Fruit fly (Drosophila melanogaster) whole organism, embryonic: ENCODE results near the gene CG5986.

Source experiments
- Blimp-1 ChIP-seq: fragments of 200-800 bp; sonication (Bioruptor generic); optimal IDR thresholded peaks from 3 replicates; lab custom pipeline; 2018; ENCODE audit warnings: missing biosample characterization, missing genetic modification characterization, mild to moderate bottlenecking, moderate library complexity, missing genetic modification reagents
- CG11723 ChIP-seq: fragments of 200-800 bp; sonication (Bioruptor generic); optimal IDR thresholded peaks from 2 replicates; lab custom pipeline; 2017; ENCODE audit warnings: missing biosample characterization, mild to moderate bottlenecking, missing genetic modification characterization
- CG13296 ChIP-seq: fragments of 200-800 bp; sonication (Bioruptor generic); optimal IDR thresholded peaks from 3 replicates; lab custom pipeline; 2018; ENCODE audit warnings: missing biosample characterization, mild to moderate bottlenecking, missing genetic modification characterization
- CG15269 ChIP-seq: fragments of 200-800 bp; sonication (Bioruptor generic); optimal IDR thresholded peaks from 2 replicates; lab custom pipeline; 2018; ENCODE audit warnings: missing biosample characterization, mild to moderate bottlenecking, missing genetic modification characterization, moderate library complexity
- CG16863 ChIP-seq: fragments of 200-800 bp; sonication (Bioruptor generic); optimal IDR thresholded peaks from 3 replicates; lab custom pipeline; 2016; ENCODE audit warnings: missing biosample characterization, missing genetic modification characterization
- CG17568 ChIP-seq: fragments of 200-800 bp; sonication (Bioruptor generic); optimal IDR thresholded peaks from 2 replicates; lab custom pipeline; 2018; ENCODE audit warnings: missing biosample characterization, mild to moderate bottlenecking, missing genetic modification characterization, moderate library complexity
- CG17829 ChIP-seq: fragments of 200-800 bp; optimal IDR thresholded peaks from 2 replicates; lab custom pipeline; 2019; ENCODE audit warnings: missing biosample characterization, mild to moderate bottlenecking, missing genetic modification characterization, moderate library complexity
- CG17912 ChIP-seq: fragments of 200-800 bp; sonication (Bioruptor generic); optimal IDR thresholded peaks from 2 replicates; lab custom pipeline; 2018; ENCODE audit warnings: missing biosample characterization, mild to moderate bottlenecking, missing genetic modification characterization
- CG1832 ChIP-seq: fragments of 200-800 bp; sonication (Bioruptor generic); optimal IDR thresholded peaks from 2 replicates; lab custom pipeline; 2017; ENCODE audit warnings: missing biosample characterization, mild to moderate bottlenecking, missing genetic modification characterization, inconsistent platforms
- CG2202 ChIP-seq: fragments of 200-800 bp; sonication (Bioruptor generic); optimal IDR thresholded peaks from 2 replicates; lab custom pipeline; 2018; ENCODE audit warnings: missing biosample characterization, mild to moderate bottlenecking, missing genetic modification characterization
- CG30403 ChIP-seq: fragments of 200-800 bp; sonication (Bioruptor generic); optimal IDR thresholded peaks from 3 replicates; lab custom pipeline; 2016; ENCODE audit warnings: missing biosample characterization, missing genetic modification characterization
- CG34376 ChIP-seq: fragments of 200-800 bp; sonication (Bioruptor generic); optimal IDR thresholded peaks from 2 replicates; lab custom pipeline; 2018; ENCODE audit warnings: missing biosample characterization, mild to moderate bottlenecking, missing genetic modification characterization
- CG8089 ChIP-seq: fragments of 200-800 bp; sonication (Bioruptor generic); optimal IDR thresholded peaks from 3 replicates; lab custom pipeline; 2016; ENCODE audit warnings: missing biosample characterization, missing genetic modification characterization
- CG8290 ChIP-seq, 3 experiments: fragments of 200-800 bp; sonication (Bioruptor generic); optimal IDR thresholded peaks; 2 replicates each; lab custom pipeline; 2016 to 2019; ENCODE audit warnings: missing biosample characterization in 3 of 3, missing genetic modification characterization in 3 of 3, mild to moderate bottlenecking in 2 of 3, moderate library complexity in 1 of 3
- CG8924 ChIP-seq: fragments of 200-800 bp; optimal IDR thresholded peaks from 3 replicates; lab custom pipeline; 2019; ENCODE audit warnings: missing biosample characterization, mild to moderate bottlenecking, missing genetic modification characterization, moderate library complexity
- CHES-1-like ChIP-seq: fragments of 200-800 bp; sonication (Bioruptor generic); optimal IDR thresholded peaks from 2 replicates; lab custom pipeline; 2016; ENCODE audit warnings: missing biosample characterization, missing genetic modification characterization
- CTCF ChIP-seq: fragments of 200-800 bp; sonication (Bioruptor generic); optimal IDR thresholded peaks from 2 replicates; lab custom pipeline; 2017; ENCODE audit warnings: missing biosample characterization, mild to moderate bottlenecking, missing genetic modification characterization, moderate library complexity
- Deaf1 ChIP-seq: fragments of 200-800 bp; optimal IDR thresholded peaks from 3 replicates; lab custom pipeline; 2019; ENCODE audit warnings: missing biosample characterization, mild to moderate bottlenecking, missing genetic modification characterization, moderate library complexity
- Dip3 ChIP-seq: fragments of 200-800 bp; sonication (Bioruptor generic); optimal IDR thresholded peaks from 3 replicates; lab custom pipeline; 2016; ENCODE audit warnings: missing biosample characterization, missing genetic modification characterization
- Dll ChIP-seq: fragments of 200-800 bp; sonication (Bioruptor generic); IDR thresholded peaks from 4 replicates; pipeline ENCODE4 v1.3.6; 2022; ENCODE audit warnings: missing biosample characterization, missing genetic modification characterization; ENCODE audit not compliant: partially characterized antibody
- Dp ChIP-seq: fragments of 200-800 bp; sonication (Bioruptor generic); optimal IDR thresholded peaks from 2 replicates; lab custom pipeline; 2018; ENCODE audit warnings: missing biosample characterization, mild to moderate bottlenecking, missing genetic modification characterization, moderate library complexity
- Dref ChIP-seq: fragments of 200-800 bp; sonication (Bioruptor generic); IDR thresholded peaks from 2 replicates; pipeline ENCODE4 v1.3.6; 2022; ENCODE audit warnings: missing biosample characterization, missing genetic modification characterization
- Eip74EF ChIP-seq, 2 experiments: fragments of 200-800 bp in 1 of 2; fragments of >200 bp in 1 of 2; sonication (Bioruptor generic) in 1 of 2; optimal IDR thresholded peaks; 2 replicates each; lab custom pipeline; 2017 to 2019; ENCODE audit warnings: missing biosample characterization in 2 of 2, missing genetic modification characterization in 2 of 2, mild to moderate bottlenecking in 1 of 2, moderate library complexity in 1 of 2
- Ets65A ChIP-seq: fragments of 200-800 bp; sonication (Bioruptor generic); peaks from one replicate; lab custom pipeline; 2016; ENCODE audit warnings: missing biosample characterization, missing genetic modification characterization
- Fer3 ChIP-seq: fragments of 200-800 bp; sonication (Bioruptor generic); optimal IDR thresholded peaks from 2 replicates; lab custom pipeline; 2018; ENCODE audit warnings: missing biosample characterization, mild to moderate bottlenecking, missing genetic modification characterization, moderate library complexity
- MESR4 ChIP-seq: fragments of 200-800 bp; sonication (Bioruptor generic); optimal IDR thresholded peaks from 2 replicates; lab custom pipeline; 2018; ENCODE audit warnings: missing biosample characterization, mild to moderate bottlenecking, missing genetic modification characterization, moderate library complexity
- Mad ChIP-seq: fragments of 200-800 bp; sonication (Bioruptor generic); optimal IDR thresholded peaks from 2 replicates; lab custom pipeline; 2016; ENCODE audit warnings: missing biosample characterization, missing genetic modification characterization
- Myb ChIP-seq: fragments of 200-800 bp; sonication (Bioruptor generic); optimal IDR thresholded peaks from 2 replicates; lab custom pipeline; 2016; ENCODE audit warnings: missing biosample characterization, missing genetic modification characterization
- Neu2 ChIP-seq: fragments of 200-800 bp; sonication (Bioruptor generic); optimal IDR thresholded peaks from 3 replicates; lab custom pipeline; 2016; ENCODE audit warnings: missing biosample characterization, missing genetic modification characterization, borderline replicate concordance
- Nf-YA ChIP-seq: fragments of 200-800 bp; sonication (Bioruptor generic); IDR thresholded peaks from 2 replicates; pipeline ENCODE4 v1.3.6; 2022; ENCODE audit warnings: missing biosample characterization, missing genetic modification characterization
- Spps ChIP-seq: fragments of 200-800 bp; sonication (Bioruptor generic); optimal IDR thresholded peaks from 2 replicates; lab custom pipeline; 2018; ENCODE audit warnings: missing biosample characterization, mild to moderate bottlenecking, missing genetic modification characterization
- Xbp1 ChIP-seq: fragments of 200-800 bp; sonication (Bioruptor generic); optimal IDR thresholded peaks from 3 replicates; lab custom pipeline; 2016; ENCODE audit warnings: missing biosample characterization, mild to moderate bottlenecking, missing genetic modification characterization
- Xrp1 ChIP-seq: fragments of 200-800 bp; sonication (Bioruptor generic); IDR thresholded peaks from 2 replicates; pipeline ENCODE4 v1.3.6; 2022; ENCODE audit warnings: missing biosample characterization, missing genetic modification characterization
- YL-1 ChIP-seq: fragments of 200-800 bp; sonication (Bioruptor generic); optimal IDR thresholded peaks from 3 replicates; lab custom pipeline; 2017; ENCODE audit warnings: missing biosample characterization, mild to moderate bottlenecking, missing genetic modification characterization
- bcd ChIP-seq: fragments of 200-800 bp; sonication (Bioruptor generic); optimal IDR thresholded peaks from 2 replicates; lab custom pipeline; 2017; ENCODE audit warnings: missing biosample characterization, mild to moderate bottlenecking, missing genetic modification characterization
- dan ChIP-seq: fragments of 200-800 bp; sonication (Bioruptor generic); IDR thresholded peaks from 2 replicates; pipeline ENCODE4 v1.3.6; 2022; ENCODE audit warnings: missing biosample characterization, missing genetic modification characterization
- fru ChIP-seq: fragments of >200 bp; optimal IDR thresholded peaks from 2 replicates; lab custom pipeline; 2017
- gro ChIP-seq: fragments of 200-800 bp; sonication (Bioruptor generic); optimal IDR thresholded peaks from 2 replicates; lab custom pipeline; 2016; ENCODE audit warnings: missing biosample characterization, missing genetic modification characterization
- her ChIP-seq: fragments of 200-800 bp; sonication (Bioruptor generic); optimal IDR thresholded peaks from 2 replicates; lab custom pipeline; 2016; ENCODE audit warnings: missing biosample characterization, missing genetic modification characterization
- ind ChIP-seq: fragments of 200-800 bp; sonication (Bioruptor generic); optimal IDR thresholded peaks from 3 replicates; lab custom pipeline; 2016; ENCODE audit warnings: missing biosample characterization, missing genetic modification characterization
- nerfin-2 ChIP-seq: fragments of 200-800 bp; sonication (Bioruptor generic); IDR thresholded peaks from 2 replicates; pipeline ENCODE4 v1.3.6; 2022; ENCODE audit warnings: missing biosample characterization, missing genetic modification characterization; ENCODE audit not compliant: partially characterized antibody
- oc ChIP-seq: fragments of 200-800 bp; sonication (Bioruptor generic); optimal IDR thresholded peaks from 2 replicates; lab custom pipeline; 2018; ENCODE audit warnings: missing biosample characterization, mild to moderate bottlenecking, missing genetic modification characterization, moderate library complexity
- odd ChIP-seq: fragments of 200-800 bp; sonication (Bioruptor generic); optimal IDR thresholded peaks from 2 replicates; lab custom pipeline; 2017; ENCODE audit warnings: missing biosample characterization, mild to moderate bottlenecking, missing genetic modification characterization
- phol ChIP-seq: fragments of 200-800 bp; sonication (Bioruptor generic); optimal IDR thresholded peaks from 3 replicates; lab custom pipeline; 2018; ENCODE audit warnings: missing biosample characterization, mild to moderate bottlenecking, missing genetic modification characterization, moderate library complexity
- pzg ChIP-seq: fragments of 200-800 bp; sonication (Bioruptor generic); optimal IDR thresholded peaks from 3 replicates; lab custom pipeline; 2018; ENCODE audit warnings: missing biosample characterization, mild to moderate bottlenecking, missing genetic modification characterization, moderate library complexity
- row ChIP-seq: fragments of 200-800 bp; sonication (Bioruptor generic); IDR thresholded peaks from 3 replicates; pipeline ENCODE4 v1.3.6; 2022; ENCODE audit warnings: missing biosample characterization, missing genetic modification characterization
- salm ChIP-seq: fragments of 200-800 bp; sonication (Bioruptor generic); optimal IDR thresholded peaks from 2 replicates; lab custom pipeline; 2018; ENCODE audit warnings: missing biosample characterization, mild to moderate bottlenecking, missing genetic modification characterization
- sd ChIP-seq: fragments of 200-800 bp; sonication (Bioruptor generic); optimal IDR thresholded peaks from 3 replicates; lab custom pipeline; 2018; ENCODE audit warnings: missing biosample characterization, mild to moderate bottlenecking, missing genetic modification characterization, moderate library complexity
- trem ChIP-seq: fragments of 200-800 bp; optimal IDR thresholded peaks from 3 replicates; lab custom pipeline; 2019; ENCODE audit warnings: missing biosample characterization, mild to moderate bottlenecking, missing genetic modification characterization, moderate library complexity
- wek ChIP-seq: fragments of 200-800 bp; sonication (Bioruptor generic); optimal IDR thresholded peaks from 3 replicates; lab custom pipeline; 2018; ENCODE audit warnings: missing biosample characterization, mild to moderate bottlenecking, missing genetic modification characterization, moderate library complexity

Gene CG5986

DNA sequence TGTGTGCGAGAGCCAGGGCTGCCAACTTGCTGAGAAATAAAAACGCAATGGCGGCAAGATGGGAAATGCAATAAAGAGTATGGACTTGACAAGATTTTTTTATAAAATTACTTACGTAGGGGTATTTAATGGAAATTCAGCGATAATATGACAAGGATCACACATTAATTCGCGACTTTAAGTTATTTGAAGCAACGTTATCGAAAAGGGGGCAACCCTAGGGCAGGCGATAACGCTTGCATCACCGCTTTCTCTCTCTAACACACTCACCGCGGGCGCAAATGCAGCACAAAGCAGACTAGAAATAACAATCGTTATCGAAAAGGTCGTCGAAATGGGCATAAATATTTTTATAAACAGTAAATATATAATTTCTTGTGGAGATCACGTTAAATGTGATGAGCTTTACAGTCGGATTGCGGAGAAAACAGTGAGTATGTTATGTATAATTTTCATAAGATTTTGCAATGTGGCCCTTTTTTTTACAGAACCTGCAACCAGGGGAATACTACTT lies 465 bp downstream of the CG5986 start, which contains the start of gene Rox8 (continued):
- TF ChIP-seq CG8290 (GFP tag; optimal IDR thresholded peaks at IDR 0.05; lab: Kevin White, UChicago) (peak; percentile 29), CG8290 (tag; optimal IDR thresholded peaks at IDR 0.05; lab: Kevin White, UChicago) (peak; percentile 30 to 46), Dip3 (GFP tag; lab: Kevin White, UChicago) (peak; percentile 1), CG30403 (GFP tag; lab: Kevin White, UChicago) (peak; percentile 60), nerfin-2 (peak; percentile 75), CHES-1-like (GFP tag; lab: Kevin White, UChicago) (peak; percentile 48), sd (tag; lab: Kevin White, UChicago) (peak; percentile 38), CG1832 (peak; percentile 67), CG11723 (GFP tag; lab: Kevin White, UChicago) (peak; percentile 20), bcd (peak; percentile 36), Dref (GFP tag; lab: Robert Waterston, UW) (peak; percentile 71), wek (no peak), Xbp1 (peak; percentile 38), odd (GFP tag; lab: Kevin White, UChicago) (peak; percentile 31), Xrp1 (peak; percentile 8; the same call in 1 of the 2 replicates), CG34376 (GFP tag; lab: Kevin White, UChicago) (peak; percentile 79), gro (peak; percentile 29), Blimp-1 (GFP tag; lab: Kevin White, UChicago) (peak; percentile 19), CG17829 (tag; lab: Kevin White, UChicago) (peak; percentile 75), phol (tag; lab: Kevin White, UChicago) (peak; percentile 99), pzg (peak; percentile 58), Myb (GFP tag; lab: Kevin White, UChicago) (peak; percentile 21), Neu2 (GFP tag; lab: Kevin White, UChicago) (peak; percentile 46), ind (GFP tag; lab: Kevin White, UChicago) (peak; percentile 35), row (GFP tag; lab: Robert Waterston, UW) (peak; percentile 64), CG8089 (peak; percentile 4), dan (GFP tag; lab: Robert Waterston, UW) (no peak), Fer3 (tag; lab: Kevin White, UChicago) (peak; percentile 13), CG2202 (tag; lab: Kevin White, UChicago) (no peak), Mad (GFP tag; lab: Kevin White, UChicago) (peak; percentile 12), CG8924 (tag; lab: Kevin White, UChicago) (peak; percentile 56), fru (lab: Kevin White, UChicago) (no peak), CG13296 (GFP tag; lab: Kevin White, UChicago) (peak; percentile 45), MESR4 (GFP tag; lab: Kevin White, UChicago) (peak; percentile 18), salm (tag; lab: Kevin White, UChicago) (no peak), Dll (GFP tag; lab: Robert Waterston, UW) (peak; percentile 66; the same call in 3 of the 4 replicates), CG15269 (no peak), trem (tag; lab: Kevin White, UChicago) (peak; percentile 99), YL-1 (GFP tag; lab: Kevin White, UChicago) (peak; percentile 50), Nf-YA (GFP tag; lab: Robert Waterston, UW) (no peak), her (GFP tag; lab: Kevin White, UChicago) (peak; percentile 18), oc (tag; lab: Kevin White, UChicago) (no peak), Dp (peak; percentile 38), Spps (peak; percentile 21), Eip74EF (GFP tag; optimal IDR thresholded peaks at IDR 0.05; lab: Kevin White, UChicago) (no peak), CTCF (peak; percentile 69), Ets65A (GFP tag; lab: Kevin White, UChicago) (peak; percentile 67), CG17912 (GFP tag; lab: Kevin White, UChicago) (peak; percentile 6), CG17568 (peak; percentile 10), Deaf1 (tag; lab: Kevin White, UChicago) (peak; percentile 9), CG16863 (GFP tag; lab: Kevin White, UChicago) (peak; percentile 11)
